Worm (Caenorhabditis elegans) whole organism, young adult: Measurements from ENCODE around the gene F02D8.9.

Experiments
- B0019.2 ChIP-seq: fragments of 200-800 bp; sonication (Bioruptor generic); conservative IDR thresholded peaks from 2 replicates; pipeline ENCODE4 v1.3.6; 2022; ENCODE audit warnings: missing genetic modification reagents, missing genetic modification characterization, missing compliant biosample characterization
- C06A6.2 ChIP-seq: fragments of 200-800 bp; sonication (Bioruptor generic); conservative IDR thresholded peaks from 2 replicates; pipeline ENCODE4 v1.3.6; 2022; ENCODE audit warnings: missing genetic modification characterization, missing compliant biosample characterization
- C17E4.6 ChIP-seq: fragments of 200-800 bp; sonication (Bioruptor generic); IDR thresholded peaks from 2 replicates; pipeline ENCODE4 v1.3.6; 2022; ENCODE audit warnings: missing genetic modification reagents, missing genetic modification characterization, missing compliant biosample characterization
- D2030.7 ChIP-seq: fragments of 200-800 bp; sonication (Bioruptor generic); IDR thresholded peaks from 2 replicates; pipeline ENCODE4 v1.3.6; 2022; ENCODE audit warnings: missing genetic modification reagents, missing genetic modification characterization, missing compliant biosample characterization
- F22D6.2 ChIP-seq: sonication (generic microtip); optimal IDR thresholded peaks from 2 replicates; lab custom pipeline; 2016; ENCODE audit warnings: mild to moderate bottlenecking, missing genetic modification characterization, missing compliant biosample characterization
- F49E8.2 ChIP-seq: sonication (generic microtip); optimal IDR thresholded peaks from 3 replicates; lab custom pipeline; 2017; ENCODE audit warnings: missing genetic modification characterization, mild to moderate bottlenecking, missing compliant biosample characterization, antibody characterized with exemption, moderate library complexity; ENCODE audit not compliant: insufficient read depth
- F57A8.1 ChIP-seq: fragments of 200-800 bp; sonication (Bioruptor generic); optimal IDR thresholded peaks from 2 replicates; lab custom pipeline; 2018; ENCODE audit warnings: mild to moderate bottlenecking, missing genetic modification characterization, moderate library complexity, missing compliant biosample characterization
- Y95B8A.8 ChIP-seq: fragments of 200-800 bp; sonication (Bioruptor generic); IDR thresholded peaks from 2 replicates; pipeline ENCODE4 v1.3.6; 2022; ENCODE audit warnings: missing genetic modification reagents, missing genetic modification characterization, missing compliant biosample characterization
- akir-1 ChIP-seq: fragments of 200-800 bp; sonication (Bioruptor generic); optimal IDR thresholded peaks from 2 replicates; lab custom pipeline; 2018; ENCODE audit warnings: mild to moderate bottlenecking, missing genetic modification characterization, moderate library complexity, missing compliant biosample characterization
- ama-1 ChIP-seq, 3 experiments: fragments of 150-350 bp in 1 of 3; sonication (generic microtip) in 2 of 3; optimal IDR thresholded peaks; 2 replicates each; lab custom pipeline; 2014 to 2018; ENCODE audit warnings: missing biosample characterization in 2 of 3, missing genetic modification characterization in 2 of 3, missing genetic modification reagents in 2 of 3
- attf-3 ChIP-seq: fragments of 200-800 bp; sonication (Bioruptor generic); conservative IDR thresholded peaks from 2 replicates; pipeline ENCODE4 v1.3.6; 2022; ENCODE audit warnings: missing genetic modification reagents, missing genetic modification characterization, missing compliant biosample characterization
- bed-1 ChIP-seq: fragments of 200-800 bp; sonication (Bioruptor generic); IDR thresholded peaks from 2 replicates; pipeline ENCODE4 v1.3.6; 2022; ENCODE audit warnings: missing genetic modification reagents, missing genetic modification characterization, missing compliant biosample characterization
- ceh-100 ChIP-seq: fragments of 200-800 bp; sonication (Bioruptor generic); IDR thresholded peaks from 2 replicates; pipeline ENCODE4 v1.3.6; 2022; ENCODE audit warnings: missing genetic modification reagents, missing genetic modification characterization, missing compliant biosample characterization
- ceh-40 ChIP-seq: fragments of 200-800 bp; sonication (Bioruptor generic); IDR thresholded peaks from 2 replicates; pipeline ENCODE4 v1.3.6; 2022; ENCODE audit warnings: missing genetic modification characterization, missing compliant biosample characterization
- ceh-91 ChIP-seq: fragments of 200-800 bp; sonication (Bioruptor generic); IDR thresholded peaks from 2 replicates; pipeline ENCODE4 v1.3.6; 2022; ENCODE audit warnings: missing genetic modification reagents, missing genetic modification characterization, missing compliant biosample characterization
- dox-1 ChIP-seq: fragments of 200-800 bp; sonication (Bioruptor generic); IDR thresholded peaks from 2 replicates; pipeline ENCODE4 v1.3.6; 2022; ENCODE audit warnings: missing genetic modification reagents, missing genetic modification characterization, missing compliant biosample characterization
- dpl-1 ChIP-seq: fragments of 150-350 bp; optimal IDR thresholded peaks from 2 replicates; lab custom pipeline; 2014; ENCODE audit warnings: missing biosample characterization, missing genetic modification reagents, missing genetic modification characterization
- efl-1 ChIP-seq: fragments of 150-350 bp; optimal IDR thresholded peaks from 2 replicates; lab custom pipeline; 2014; ENCODE audit warnings: missing biosample characterization, missing genetic modification reagents, missing genetic modification characterization
- egl-18 ChIP-seq: fragments of 200-800 bp; sonication (Bioruptor generic); IDR thresholded peaks from 2 replicates; pipeline ENCODE4 v1.3.6; 2022; ENCODE audit warnings: missing genetic modification reagents, missing genetic modification characterization, missing compliant biosample characterization
- egrh-3 ChIP-seq: fragments of 200-800 bp; sonication (Bioruptor generic); IDR thresholded peaks from 2 replicates; pipeline ENCODE4 v1.3.6; 2022; ENCODE audit warnings: missing genetic modification reagents, missing genetic modification characterization, missing compliant biosample characterization
- ekl-4 ChIP-seq: fragments of 200-800 bp; sonication (Bioruptor generic); IDR thresholded peaks from 2 replicates; pipeline ENCODE4 v1.3.6; 2022; ENCODE audit warnings: missing genetic modification reagents, missing genetic modification characterization, missing compliant biosample characterization
- hlh-26 ChIP-seq: fragments of 200-800 bp; sonication (Bioruptor generic); conservative IDR thresholded peaks from 2 replicates; pipeline ENCODE4 v1.3.6; 2022; ENCODE audit warnings: missing genetic modification reagents, missing genetic modification characterization, missing compliant biosample characterization
- hmg-1.2 ChIP-seq: fragments of 200-800 bp; sonication (Bioruptor generic); IDR thresholded peaks from 2 replicates; pipeline ENCODE4 v1.3.6; 2022; ENCODE audit warnings: missing genetic modification reagents, missing genetic modification characterization, missing compliant biosample characterization
- hsf-1 ChIP-seq: fragments of 200-800 bp; sonication (Bioruptor generic); IDR thresholded peaks from 2 replicates; pipeline ENCODE4 v1.3.6; 2022; ENCODE audit warnings: missing genetic modification reagents, missing genetic modification characterization, missing compliant biosample characterization
- let-526 ChIP-seq: fragments of 200-800 bp; sonication (Bioruptor generic); IDR thresholded peaks from 2 replicates; pipeline ENCODE4 v1.3.6; 2022; ENCODE audit warnings: missing genetic modification reagents, missing genetic modification characterization, missing compliant biosample characterization
- let-607 ChIP-seq, 2 experiments: fragments of 200-800 bp in 1 of 2; sonication (Bioruptor generic) in 1 of 2; sonication (generic microtip) in 1 of 2; optimal IDR thresholded peaks; 2 replicates each; lab custom pipeline; 2016 to 2018; ENCODE audit warnings: mild to moderate bottlenecking in 2 of 2, missing compliant biosample characterization in 2 of 2, missing genetic modification characterization in 2 of 2, moderate library complexity in 2 of 2, missing genotype in 1 of 2
- lin-26 ChIP-seq: fragments of 200-800 bp; sonication (Bioruptor generic); IDR thresholded peaks from 2 replicates; pipeline ENCODE4 v1.3.6; 2022; ENCODE audit warnings: missing genetic modification reagents, missing genetic modification characterization, missing compliant biosample characterization
- lin-35 ChIP-seq, 3 experiments: fragments of 150-350 bp in 2 of 3; sonication (generic microtip) in 1 of 3; optimal IDR thresholded peaks; 2 replicates each; lab custom pipeline; 2014 to 2018; ENCODE audit warnings: missing biosample characterization in 3 of 3, missing genetic modification characterization in 3 of 3, missing genetic modification reagents in 3 of 3
- madf-3 ChIP-seq: fragments of 200-800 bp; sonication (Bioruptor generic); IDR thresholded peaks from 2 replicates; pipeline ENCODE4 v1.3.6; 2022; ENCODE audit warnings: missing genetic modification reagents, missing genetic modification characterization, missing compliant biosample characterization
- madf-8 ChIP-seq: fragments of 200-800 bp; sonication (Bioruptor generic); conservative IDR thresholded peaks from 2 replicates; pipeline ENCODE4 v1.3.6; 2022; ENCODE audit warnings: missing genetic modification reagents, missing genetic modification characterization, missing compliant biosample characterization
- mcd-1 ChIP-seq: fragments of 200-800 bp; sonication (Bioruptor generic); IDR thresholded peaks from 2 replicates; pipeline ENCODE4 v1.3.6; 2022; ENCODE audit warnings: missing genetic modification reagents, missing genetic modification characterization, missing compliant biosample characterization
- mes-4 ChIP-seq: sonication (generic microtip); optimal IDR thresholded peaks from 2 replicates; lab custom pipeline; 2016; ENCODE audit warnings: missing genotype, missing genetic modification characterization, missing compliant biosample characterization
- nhr-27 ChIP-seq: fragments of 200-800 bp; sonication (Bioruptor generic); optimal IDR thresholded peaks from 2 replicates; lab custom pipeline; 2018; ENCODE audit warnings: mild to moderate bottlenecking, missing genetic modification characterization, moderate library complexity, missing compliant biosample characterization
- nhr-80 ChIP-seq: sonication (generic microtip); optimal IDR thresholded peaks from 2 replicates; lab custom pipeline; 2016; ENCODE audit warnings: missing genetic modification characterization, missing compliant biosample characterization
- pbrm-1 ChIP-seq: fragments of 200-800 bp; sonication (Bioruptor generic); IDR thresholded peaks from 2 replicates; pipeline ENCODE4 v1.3.6; 2022; ENCODE audit warnings: missing genetic modification reagents, missing genetic modification characterization, missing compliant biosample characterization
- pha-4 ChIP-seq: fragments of 150-350 bp; sonication (generic microtip); optimal IDR thresholded peaks from 2 replicates; lab custom pipeline; 2014; ENCODE audit warnings: missing biosample characterization, missing genetic modification reagents, missing genetic modification characterization
- repo-1 ChIP-seq: sonication (generic microtip); optimal IDR thresholded peaks from 2 replicates; lab custom pipeline; 2017; ENCODE audit warnings: mild to moderate bottlenecking, missing genetic modification characterization, missing compliant biosample characterization
- snpc-1.3 ChIP-seq: sonication (generic microtip); optimal IDR thresholded peaks from 2 replicates; lab custom pipeline; 2017; ENCODE audit warnings: missing genetic modification characterization, mild to moderate bottlenecking, missing compliant biosample characterization, antibody characterized with exemption, moderate library complexity, missing genotype, missing genetic modification reagents; ENCODE audit not compliant: insufficient read depth
- tbp1 ChIP-seq: fragments of 200-800 bp; sonication (Bioruptor generic); optimal IDR thresholded peaks from 2 replicates; lab custom pipeline; 2018; ENCODE audit warnings: mild to moderate bottlenecking, missing genetic modification characterization, missing compliant biosample characterization
- tlf-1 ChIP-seq: fragments of 200-800 bp; sonication (Bioruptor generic); optimal IDR thresholded peaks from 2 replicates; lab custom pipeline; 2018; ENCODE audit warnings: mild to moderate bottlenecking, missing genetic modification characterization, missing compliant biosample characterization
- xnd-1 ChIP-seq: sonication (generic microtip); optimal IDR thresholded peaks from 2 replicates; lab custom pipeline; 2016; ENCODE audit warnings: missing genotype, missing genetic modification reagents, missing genetic modification characterization, missing compliant biosample characterization
- ztf-25 ChIP-seq: fragments of 200-800 bp; sonication (Bioruptor generic); IDR thresholded peaks from 2 replicates; pipeline ENCODE4 v1.3.6; 2022; ENCODE audit warnings: missing genetic modification reagents, missing genetic modification characterization, missing compliant biosample characterization

F02D8.9 gene

ce11 chrV:14996236-14996635 is 40.7 kb upstream of the F02D8.9 start, which contains the start of gene irld-14:
TSS of gene irld-14 (plus strand) at chrV:14996536.
- TF ChIP-seq dox-1 (GFP tag; lab: Robert Waterston, UW) (no peak), repo-1 (no peak), mes-4 (tag; lab: Kevin White, UChicago) (no peak), egl-18 (GFP tag; lab: Robert Waterston, UW) (no peak), tlf-1 (no peak), ceh-40 (GFP tag; lab: Robert Waterston, UW) (no peak), D2030.7 (GFP tag; lab: Robert Waterston, UW) (no peak), xnd-1 (tag; lab: Kevin White, UChicago) (no peak), F22D6.2 (tag; lab: Kevin White, UChicago) (no peak)

DNA sequence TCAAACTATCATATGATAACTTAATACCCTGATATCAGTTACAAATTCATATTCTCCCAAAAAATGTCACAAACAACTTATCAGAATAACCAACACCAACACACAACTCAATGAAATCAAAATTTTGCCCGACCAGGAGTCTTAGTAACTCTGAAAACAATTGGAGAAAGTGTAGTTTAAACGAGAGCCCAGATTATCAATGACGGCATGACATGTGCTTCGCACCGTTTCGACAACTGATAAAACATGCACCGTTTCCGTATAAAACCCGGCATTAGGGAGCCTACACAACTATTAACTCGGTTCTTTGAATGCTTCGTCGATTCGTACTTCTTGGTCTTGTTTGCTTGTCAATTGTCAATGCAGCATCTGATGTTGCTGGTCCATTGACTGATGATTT is 38.0 kb upstream of the F02D8.9 start, which contains the start of gene fil-1:
Gene fil-1, plus strand, starts transcription at position 219 of the 400 bp plus-strand sequence.
- TF ChIP-seq let-607 (tag; optimal IDR thresholded peaks at IDR 0.05; lab: Kevin White, UChicago) (no peak), nhr-80 (peak; percentile 22)
- TF ChIP-seq, all 124 proteins: peak for 1

DNA sequence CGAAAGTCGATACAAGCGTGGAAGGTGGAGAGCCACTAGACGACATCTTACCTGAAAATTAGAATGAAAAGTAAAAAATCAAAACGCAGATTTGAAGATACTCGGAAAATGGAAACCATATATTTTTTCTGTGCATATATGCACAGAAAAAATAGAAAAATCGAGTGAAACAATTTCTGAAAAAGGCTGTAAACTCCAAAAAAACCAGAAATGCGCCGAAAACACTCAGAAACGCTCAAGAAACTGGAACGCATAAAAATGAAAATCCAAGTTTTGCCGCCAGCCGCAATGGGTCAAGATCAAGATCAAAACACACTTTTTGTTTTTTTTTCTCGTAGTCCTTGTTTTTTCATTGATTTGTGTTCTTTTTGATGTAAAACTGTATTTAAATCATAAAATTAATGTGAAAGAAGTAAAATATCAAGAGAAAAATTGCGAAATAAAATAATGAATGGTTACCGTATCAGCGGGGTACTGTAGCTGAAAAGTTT is 37.1 kb upstream of the F02D8.9 start, which contains the start of gene T01C3.3:
Gene T01C3.3, minus strand, starts transcription at position 51 of the 491 bp plus-strand sequence.
- TF ChIP-seq let-526 (GFP tag; lab: Robert Waterston, UW) = no peak
- peak; percentile 57 for TF ChIP-seq dox-1 (GFP tag; lab: Robert Waterston, UW)
- no peak for TF ChIP-seq F57A8.1 (GFP tag; lab: Kevin White, UChicago)
- peak; percentile 52 for TF ChIP-seq hmg-1.2 (GFP tag; lab: Robert Waterston, UW)
- 0 out of 2 replicates have a peak, but pooled peaks have one; percentile 34 for TF ChIP-seq C17E4.6
- 0 out of 2 replicates have a peak, but pooled peaks have one; percentile 32 for TF ChIP-seq ceh-100
- peak; percentile 42 for TF ChIP-seq F49E8.2 (tag; lab: Kevin White, UChicago)
- no peak for TF ChIP-seq egl-18 (GFP tag; lab: Robert Waterston, UW)
- no peak for TF ChIP-seq egrh-3
- peak; percentile 51; the same call in 1 of the 2 replicates for TF ChIP-seq Y95B8A.8 (GFP tag; lab: Robert Waterston, UW)
- TF ChIP-seq attf-3 (GFP tag; lab: Robert Waterston, UW) = peak; percentile 60
- TF ChIP-seq lin-35 (GFP tag; optimal IDR thresholded peaks at IDR 0.05; lab: Kevin White, UChicago) = peak in 1 of 3 experiments; percentile 59
- TF ChIP-seq tlf-1 = peak; percentile 54
- TF ChIP-seq xnd-1 (tag; lab: Kevin White, UChicago) = peak; percentile 91
- TF ChIP-seq pha-4 (tag; lab: Kevin White, UChicago) = no peak
- TF ChIP-seq let-607 (tag; optimal IDR thresholded peaks at IDR 0.05; lab: Kevin White, UChicago) = no peak
- TF ChIP-seq hlh-26 (GFP tag; lab: Robert Waterston, UW) = no peak
- TF ChIP-seq efl-1 = peak; percentile 98
- TF ChIP-seq pbrm-1 = 0 out of 2 replicates have a peak, but pooled peaks have one; percentile 35
- TF ChIP-seq bed-1 = no peak
- TF ChIP-seq tbp1 (GFP tag; lab: Kevin White, UChicago) = peak; percentile 32
- peak; percentile 65; the same call in 1 of the 2 replicates for TF ChIP-seq B0019.2 (GFP tag; lab: Robert Waterston, UW)
- TF ChIP-seq madf-3 (GFP tag; lab: Robert Waterston, UW) = peak; percentile 78; the same call in 1 of the 2 replicates
- no peak for TF ChIP-seq ama-1 (optimal IDR thresholded peaks at IDR 0.05; lab: Kevin White, UChicago)
- TF ChIP-seq ama-1 (GFP tag; optimal IDR thresholded peaks at IDR 0.05; lab: Kevin White, UChicago) = no peak
- peak; percentile 92 for TF ChIP-seq ceh-91 (GFP tag; lab: Robert Waterston, UW)
- no peak for TF ChIP-seq lin-26 (GFP tag; lab: Robert Waterston, UW)
- no peak for TF ChIP-seq nhr-27 (tag; lab: Kevin White, UChicago)
- peak; percentile 92 for TF ChIP-seq madf-8 (GFP tag; lab: Robert Waterston, UW)
- TF ChIP-seq D2030.7 (GFP tag; lab: Robert Waterston, UW) = peak; percentile 89
- TF ChIP-seq C06A6.2 (GFP tag; lab: Robert Waterston, UW) = no peak
- 0 out of 2 replicates have a peak, but pooled peaks have one; percentile 33 for TF ChIP-seq ekl-4
- TF ChIP-seq akir-1 (GFP tag; lab: Kevin White, UChicago) = no peak
- TF ChIP-seq snpc-1.3 (tag; lab: Kevin White, UChicago) = peak; percentile 13
- peak; percentile 93 for TF ChIP-seq dpl-1 (GFP tag; lab: Kevin White, UChicago)
- TF ChIP-seq ztf-25 (GFP tag; lab: Robert Waterston, UW) = 0 out of 2 replicates have a peak, but pooled peaks have one; percentile 24
- peak; percentile 50 for TF ChIP-seq mcd-1 (GFP tag; lab: Robert Waterston, UW)
- TF ChIP-seq hsf-1 (GFP tag; lab: Robert Waterston, UW) = peak; percentile 86
